Fruit fly (Drosophila melanogaster): ENCODE results near the gene CG6749.

DNA sequence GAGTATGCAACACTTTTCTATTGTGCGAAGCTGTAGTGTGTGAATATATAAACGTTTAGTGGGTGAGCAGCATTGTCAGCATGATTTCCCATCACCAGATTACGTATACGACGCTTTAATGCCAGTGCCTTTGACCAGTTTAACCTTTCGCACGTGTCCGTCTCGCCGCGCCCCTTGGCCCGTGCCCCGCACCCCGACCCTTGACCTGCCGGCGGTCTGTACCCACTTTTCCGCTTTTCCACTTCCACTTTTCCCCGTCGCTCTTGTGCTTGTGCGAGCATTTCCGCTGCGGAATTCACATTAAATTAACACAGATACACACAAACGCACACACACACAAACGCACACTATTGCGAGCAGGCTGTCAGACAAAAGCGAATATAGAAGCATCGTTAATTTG lies 42.1 kb upstream of the CG6749 start:
- TF ChIP-seq Sox14 (GFP tag; optimal IDR thresholded peaks at IDR 0.05) (no peak), Hr39 (GFP tag; optimal IDR thresholded peaks at IDR 0.05) (no peak), OdsH (GFP tag; optimal IDR thresholded peaks at IDR 0.05) (no peak), CG6854 (GFP tag; optimal IDR thresholded peaks at IDR 0.05) (no peak), CG6163 (GFP tag; IDR thresholded peaks at IDR 0.05) (no peak), CG8319 (GFP tag; optimal IDR thresholded peaks at IDR 0.05) (no peak), lz (GFP tag; optimal IDR thresholded peaks at IDR 0.05) (no peak)
